Fruit fly (Drosophila melanogaster) whole organism, pupa: ENCODE results near the gene CG6066.

ENCODE experiments used
- CG10348 ChIP-seq: fragments of 200-800 bp; sonication (Bioruptor generic); IDR thresholded peaks from 2 replicates; pipeline ENCODE4 v1.3.6; 2022; ENCODE audit warnings: missing biosample characterization, missing genetic modification characterization
- CG12605 ChIP-seq: fragments of 200-800 bp; sonication (Bioruptor generic); IDR thresholded peaks from 2 replicates; pipeline ENCODE4 v1.3.6; 2022; ENCODE audit warnings: missing biosample characterization, missing genetic modification characterization
- CG13204 ChIP-seq: fragments of 200-800 bp; sonication (Bioruptor generic); optimal IDR thresholded peaks from 2 replicates; lab custom pipeline; 2018; ENCODE audit warnings: missing biosample characterization, mild to moderate bottlenecking, missing genetic modification characterization, moderate library complexity
- CG14655 ChIP-seq: fragments of 200-800 bp; sonication (Bioruptor generic); optimal IDR thresholded peaks from 3 replicates; lab custom pipeline; 2017; ENCODE audit warnings: mild to moderate bottlenecking, missing biosample characterization, missing genetic modification reagents, missing genetic modification characterization
- CG15710 ChIP-seq: fragments of 200-800 bp; sonication (Bioruptor generic); optimal IDR thresholded peaks from 2 replicates; lab custom pipeline; 2018; ENCODE audit warnings: missing biosample characterization, mild to moderate bottlenecking, missing genetic modification characterization, moderate library complexity
- CG17806 ChIP-seq: fragments of 200-800 bp; sonication (Bioruptor generic); optimal IDR thresholded peaks from 2 replicates; lab custom pipeline; 2018; ENCODE audit warnings: missing biosample characterization, mild to moderate bottlenecking, missing genetic modification characterization, moderate library complexity
- CG32121 ChIP-seq: fragments of 200-800 bp; sonication (Bioruptor generic); IDR thresholded peaks from 2 replicates; pipeline ENCODE4 v1.3.6; 2022; ENCODE audit warnings: missing biosample characterization, missing genetic modification characterization
- CG34367 ChIP-seq: fragments of 200-800 bp; sonication (Bioruptor generic); optimal IDR thresholded peaks from 2 replicates; lab custom pipeline; 2018; ENCODE audit warnings: missing biosample characterization, mild to moderate bottlenecking, missing genetic modification characterization
- CG4496 ChIP-seq: fragments of 200-800 bp; sonication (Bioruptor generic); IDR thresholded peaks from 3 replicates; pipeline ENCODE4 v1.3.6; 2022; ENCODE audit warnings: missing biosample characterization, missing genetic modification characterization
- CG8159 ChIP-seq: fragments of 200-800 bp; sonication (Bioruptor generic); optimal IDR thresholded peaks from 3 replicates; lab custom pipeline; 2018; ENCODE audit warnings: missing biosample characterization, mild to moderate bottlenecking, missing genetic modification characterization, moderate library complexity
- CG8301 ChIP-seq: fragments of 200-800 bp; sonication (Bioruptor generic); optimal IDR thresholded peaks from 2 replicates; lab custom pipeline; 2018; ENCODE audit warnings: missing biosample characterization, mild to moderate bottlenecking, missing genetic modification characterization
- CG9948 ChIP-seq: fragments of 200-800 bp; sonication (Bioruptor generic); optimal IDR thresholded peaks from 2 replicates; lab custom pipeline; 2018; ENCODE audit warnings: missing biosample characterization, mild to moderate bottlenecking, missing genetic modification characterization, moderate library complexity
- D1 ChIP-seq: fragments of 200-800 bp; sonication (Bioruptor generic); optimal IDR thresholded peaks from 2 replicates; lab custom pipeline; 2018; ENCODE audit warnings: missing biosample characterization, mild to moderate bottlenecking, missing genetic modification characterization, moderate library complexity
- EcR ChIP-seq: fragments of 200-800 bp; sonication (Bioruptor generic); optimal IDR thresholded peaks from 3 replicates; lab custom pipeline; 2019; ENCODE audit warnings: missing biosample characterization, missing genetic modification characterization, mild to moderate bottlenecking, moderate library complexity, missing genetic modification reagents
- Ets98B ChIP-seq: fragments of 200-800 bp; sonication (Bioruptor generic); IDR thresholded peaks from 2 replicates; pipeline ENCODE4 v1.3.6; 2022; ENCODE audit warnings: missing biosample characterization, missing genetic modification characterization
- Pif1A ChIP-seq: fragments of 200-800 bp; sonication (Bioruptor generic); optimal IDR thresholded peaks from 3 replicates; lab custom pipeline; 2016; ENCODE audit warnings: missing biosample characterization, missing genetic modification characterization
- Pif1B ChIP-seq: fragments of 200-800 bp; sonication (Bioruptor generic); optimal IDR thresholded peaks from 3 replicates; lab custom pipeline; 2016; ENCODE audit warnings: missing biosample characterization, missing genetic modification characterization
- Snoo ChIP-seq: fragments of 200-800 bp; sonication (Bioruptor generic); optimal IDR thresholded peaks from 3 replicates; lab custom pipeline; 2017; ENCODE audit warnings: missing biosample characterization, mild to moderate bottlenecking, missing genetic modification characterization, inconsistent platforms
- fd96Ca ChIP-seq: fragments of 200-800 bp; sonication (Bioruptor generic); IDR thresholded peaks from 3 replicates; pipeline ENCODE4 v1.3.6; 2022; ENCODE audit warnings: missing biosample characterization, missing genetic modification characterization
- gl ChIP-seq: fragments of 200-800 bp; sonication (Bioruptor generic); optimal IDR thresholded peaks from 2 replicates; lab custom pipeline; 2018; ENCODE audit warnings: missing biosample characterization, mild to moderate bottlenecking, missing genetic modification characterization
- rn ChIP-seq: fragments of 200-800 bp; sonication (Bioruptor generic); IDR thresholded peaks from 2 replicates; pipeline ENCODE4 v1.3.6; 2022; ENCODE audit warnings: missing biosample characterization, missing genetic modification characterization

Gene CG6066

DNA sequence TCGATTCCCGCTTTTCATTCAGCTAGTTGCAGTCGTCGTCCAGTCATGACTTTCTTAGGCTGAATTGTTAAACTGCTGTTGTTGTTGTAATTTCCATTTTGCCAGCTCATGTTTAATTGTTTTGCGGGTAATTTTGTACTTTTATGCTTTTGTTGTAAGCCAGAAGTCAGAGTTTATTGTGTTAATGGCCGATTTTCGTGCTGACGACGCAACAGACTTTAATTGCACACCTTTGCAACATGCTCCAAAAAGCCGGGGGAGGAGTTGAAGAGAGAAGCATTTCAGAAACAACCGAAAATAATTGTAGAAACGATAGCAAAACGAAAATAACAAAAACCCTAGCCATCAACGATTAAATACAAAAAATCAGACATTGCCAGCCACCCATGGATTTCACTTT, 22.2 kb upstream of the CG6066 start:
- TF ChIP-seq CG34367 (no peak), CG8159 (tag; lab: Kevin White, UChicago) (no peak), CG32121 (GFP tag; lab: Robert Waterston, UW) (no peak), fd96Ca (GFP tag; lab: Robert Waterston, UW) (no peak), CG13204 (GFP tag; lab: Kevin White, UChicago) (no peak), gl (tag; lab: Kevin White, UChicago) (no peak), CG15710 (tag; lab: Kevin White, UChicago) (no peak), Snoo (no peak), CG4496 (no peak), D1 (tag; lab: Kevin White, UChicago) (no peak), CG14655 (GFP tag; lab: Kevin White, UChicago) (no peak), CG10348 (no peak), EcR (no peak), CG17806 (no peak), Pif1A (GFP tag; lab: Kevin White, UChicago) (no peak), CG12605 (GFP tag; lab: Robert Waterston, UW) (no peak), Ets98B (GFP tag; lab: Robert Waterston, UW) (no peak), Pif1B (no peak), CG9948 (tag; lab: Kevin White, UChicago) (no peak), rn (GFP tag; lab: Robert Waterston, UW) (no peak)

DNA sequence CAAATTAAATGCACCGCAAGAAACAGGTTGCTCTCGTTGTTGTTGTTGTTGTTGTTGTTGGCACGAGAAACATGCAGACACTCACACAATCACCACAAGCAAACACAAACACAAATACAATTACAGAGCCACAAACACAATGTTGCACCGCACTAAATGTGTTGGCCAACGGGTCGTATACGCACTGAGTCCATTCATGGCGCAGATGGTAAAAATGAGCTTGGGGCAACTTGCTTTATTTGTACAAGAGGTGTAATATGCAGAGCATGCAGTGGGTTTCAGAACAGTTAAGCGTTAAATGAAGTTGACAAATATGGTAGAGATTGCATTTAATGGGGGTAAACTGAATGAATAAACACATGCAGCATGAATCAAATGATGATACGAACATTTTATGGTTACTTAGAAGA, 21.4 kb upstream of the CG6066 start:
- TF ChIP-seq CG12605 (GFP tag; lab: Robert Waterston, UW), result 0 out of 2 replicates have a peak, but pooled peaks have one; percentile 12
- no peak for TF ChIP-seq CG4496

dm6 chr3R:27135692-27136641, 19.5 kb upstream of the CG6066 start:
- TF ChIP-seq EcR (no peak), CG15710 (tag; lab: Kevin White, UChicago) (peak; percentile 33), CG32121 (GFP tag; lab: Robert Waterston, UW) (peak; percentile 10; the same call in 1 of the 2 replicates), rn (GFP tag; lab: Robert Waterston, UW) (no peak), CG13204 (GFP tag; lab: Kevin White, UChicago) (peak; percentile 18), CG8301 (tag; lab: Kevin White, UChicago) (no peak), gl (tag; lab: Kevin White, UChicago) (peak; percentile 68), Ets98B (GFP tag; lab: Robert Waterston, UW) (no peak), CG8159 (tag; lab: Kevin White, UChicago) (peak; percentile 56), CG14655 (GFP tag; lab: Kevin White, UChicago) (peak; percentile 28), Pif1A (GFP tag; lab: Kevin White, UChicago) (peak; percentile 69), Snoo (peak; percentile 45), CG4496 (no peak), CG9948 (tag; lab: Kevin White, UChicago) (peak; percentile 9), Pif1B (peak; percentile 68), CG34367 (peak; percentile 54), fd96Ca (GFP tag; lab: Robert Waterston, UW) (0 out of 3 replicates have a peak, but pooled peaks have one; percentile 31), CG12605 (GFP tag; lab: Robert Waterston, UW) (no peak), D1 (tag; lab: Kevin White, UChicago) (no peak), CG10348 (no peak), CG17806 (no peak)

DNA sequence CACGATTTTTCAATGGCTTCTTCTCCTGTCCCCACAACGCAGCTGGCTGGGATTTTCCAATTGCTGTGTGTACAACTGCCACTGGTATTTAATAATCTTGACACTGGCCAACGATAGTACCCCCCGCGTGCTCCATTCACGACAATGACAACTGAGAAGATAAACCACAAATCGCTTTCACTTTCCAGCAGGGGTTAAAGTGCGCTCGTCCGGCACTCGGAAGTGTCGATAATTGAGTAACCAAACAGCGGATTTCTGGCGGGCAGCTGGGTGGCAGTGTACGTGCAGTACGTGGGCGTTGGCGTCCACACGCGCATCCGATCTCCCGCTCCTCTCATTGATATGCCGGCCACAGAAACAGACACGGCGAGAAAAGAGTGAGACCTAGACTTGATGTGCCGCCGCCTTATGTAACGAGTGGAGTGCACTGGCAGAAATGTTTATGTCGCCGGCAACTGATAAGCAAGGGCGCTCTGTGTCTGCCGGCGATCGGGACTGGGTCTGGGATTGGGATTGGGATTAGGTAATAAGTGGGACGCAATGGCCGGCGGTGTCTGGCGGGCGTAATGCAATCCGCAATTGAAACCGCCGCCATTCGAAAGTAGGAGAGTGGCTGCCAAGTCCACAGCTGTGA, 18.3 kb upstream of the CG6066 start:
- TF ChIP-seq fd96Ca (GFP tag; lab: Robert Waterston, UW), result no peak
- 0 out of 3 replicates have a peak, but pooled peaks have one; percentile 17 for TF ChIP-seq CG4496
- TF ChIP-seq, all 21 proteins: peak for 1

DNA sequence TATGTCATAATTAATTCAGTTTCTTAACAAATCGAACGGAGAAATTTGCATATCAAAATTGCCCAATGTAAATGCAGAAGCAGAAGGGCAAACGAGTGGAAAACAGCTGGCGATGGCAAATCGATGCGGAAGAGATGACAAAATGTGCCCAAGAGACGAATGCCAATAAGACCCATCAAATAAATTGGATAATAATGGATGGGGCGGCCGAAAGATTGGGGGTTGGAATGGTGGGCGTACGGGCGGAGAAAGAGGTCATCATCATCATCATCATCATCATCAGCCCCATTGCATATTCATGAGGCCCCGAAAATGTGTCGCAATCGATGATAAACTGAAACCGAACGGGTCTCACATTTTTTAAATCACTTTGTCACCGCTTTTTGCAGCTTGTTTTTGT, 17.5 kb upstream of the CG6066 start:
- TF ChIP-seq Ets98B (GFP tag; lab: Robert Waterston, UW) (no peak), CG12605 (GFP tag; lab: Robert Waterston, UW) (no peak), fd96Ca (GFP tag; lab: Robert Waterston, UW) (no peak), CG8301 (tag; lab: Kevin White, UChicago) (no peak), CG13204 (GFP tag; lab: Kevin White, UChicago) (no peak), CG34367 (no peak)

dm6 chr3R:27131408-27131807, 14.9 kb upstream of the CG6066 start:
- no peak for TF ChIP-seq CG9948 (tag; lab: Kevin White, UChicago)
